Worm (Caenorhabditis elegans): Measurements from ENCODE around the gene pfkb-1.2.

DNA sequence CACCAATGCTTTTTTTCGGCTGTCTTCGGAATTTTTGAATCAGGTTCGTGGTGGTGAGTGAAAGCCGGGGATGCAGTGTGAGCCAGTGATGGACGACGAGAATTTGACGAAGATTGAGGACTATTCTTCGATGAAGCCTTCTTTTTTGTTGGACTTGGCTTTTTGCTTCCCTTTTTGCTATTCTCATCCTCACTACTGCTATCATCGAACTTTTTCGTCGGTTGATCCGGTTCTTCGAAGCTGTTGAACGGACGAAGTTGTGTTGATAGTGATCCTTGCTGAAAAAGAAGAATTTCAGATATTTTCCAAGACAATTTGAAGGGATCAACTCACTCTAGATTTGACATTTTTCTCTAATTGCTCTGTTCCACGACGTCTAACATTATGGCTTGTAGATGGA is 2.4 kb downstream of the pfkb-1.2 start:
- TF ChIP-seq ceh-14 (tag; optimal IDR thresholded peaks at IDR 0.05): no peak
- no peak for TF ChIP-seq tbx-2 (tag; optimal IDR thresholded peaks at IDR 0.05)
- TF ChIP-seq nhr-11 (tag; optimal IDR thresholded peaks at IDR 0.05): no peak
- no peak for TF ChIP-seq pqm-1 (tag; optimal IDR thresholded peaks at IDR 0.05)
- TF ChIP-seq ceh-22 (tag; optimal IDR thresholded peaks at IDR 0.05): no peak
- no peak for TF ChIP-seq fkh-10 (GFP tag; optimal IDR thresholded peaks at IDR 0.05)
